Worm (Caenorhabditis elegans): Measurements from ENCODE around the gene dlc-2.
A peak's percentile ranks its signal among the peaks of the same experiment; 100 is the strongest.

dlc-2 gene

DNA sequence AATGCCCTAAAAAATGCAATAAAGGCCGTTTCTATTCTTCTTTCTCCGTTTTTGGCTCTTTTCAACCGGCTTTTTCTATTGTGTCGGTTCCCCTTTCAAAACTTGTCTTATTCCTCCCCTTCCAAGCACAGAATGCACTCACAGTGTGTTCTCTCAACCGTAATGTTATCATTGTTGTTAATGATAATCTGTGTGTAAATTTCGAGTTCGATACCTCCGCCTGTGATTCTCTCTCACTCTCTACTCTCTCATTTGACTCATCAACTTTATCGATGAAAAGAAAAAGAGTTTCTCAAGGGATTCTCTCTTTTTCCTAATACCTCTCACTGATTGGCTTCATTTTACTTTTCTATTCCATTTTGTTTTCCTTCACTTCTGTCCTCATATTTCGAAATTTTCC is 17.3 kb upstream of the dlc-2 start:
- TF ChIP-seq pes-1 (GFP tag; IDR thresholded peaks at IDR 0.05), result no peak
- TF ChIP-seq ama-1 (optimal IDR thresholded peaks at IDR 0.05), result no peak
- TF ChIP-seq tbx-11 (GFP tag; IDR thresholded peaks at IDR 0.05), result no peak
- TF ChIP-seq F13C5.2 (tag; optimal IDR thresholded peaks at IDR 0.05), result no peak
- no peak for TF ChIP-seq hmbx-1 (tag; optimal IDR thresholded peaks at IDR 0.05)
- TF ChIP-seq scrt-1 (GFP tag; IDR thresholded peaks at IDR 0.05), result no peak
- no peak for TF ChIP-seq ceh-36 (tag; optimal IDR thresholded peaks at IDR 0.05)

DNA sequence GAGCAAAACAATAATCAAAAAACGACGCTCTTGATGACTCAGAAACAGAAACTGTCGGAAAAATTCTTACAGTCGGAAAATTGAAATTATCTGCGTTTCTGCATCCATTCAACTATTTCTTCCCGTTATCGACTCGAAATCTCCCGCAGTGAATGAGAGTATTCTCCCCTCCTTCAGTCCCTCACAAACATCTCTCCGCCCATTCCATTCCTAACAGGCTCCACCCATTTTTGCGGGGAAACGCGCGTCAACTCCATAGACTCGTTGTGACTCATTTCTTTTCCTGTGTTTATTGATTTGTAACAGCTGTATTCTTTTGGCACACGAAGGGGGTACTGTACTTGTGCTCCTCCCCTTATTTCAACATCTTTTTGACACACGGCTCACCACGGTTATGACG is 16.5 kb upstream of the dlc-2 start:
- TF ChIP-seq tra-4 (tag; optimal IDR thresholded peaks at IDR 0.05), result no peak
- TF ChIP-seq flt-1 (GFP tag; IDR thresholded peaks at IDR 0.05), result no peak
- no peak for TF ChIP-seq B0310.2 (tag; optimal IDR thresholded peaks at IDR 0.05)
- TF ChIP-seq tbx-11 (GFP tag; IDR thresholded peaks at IDR 0.05), result no peak
- no peak for TF ChIP-seq ama-1 (optimal IDR thresholded peaks at IDR 0.05)
- no peak for TF ChIP-seq hmg-4 (GFP tag; optimal IDR thresholded peaks at IDR 0.05)
- TF ChIP-seq aly-1 (tag; optimal IDR thresholded peaks at IDR 0.05), result no peak
- no peak for TF ChIP-seq pes-1 (GFP tag; IDR thresholded peaks at IDR 0.05)
- TF ChIP-seq ceh-36 (tag; optimal IDR thresholded peaks at IDR 0.05), result no peak
- no peak for TF ChIP-seq scrt-1 (GFP tag; IDR thresholded peaks at IDR 0.05)
- no peak for TF ChIP-seq F13C5.2 (tag; optimal IDR thresholded peaks at IDR 0.05)
- TF ChIP-seq ets-7 (tag; optimal IDR thresholded peaks at IDR 0.05), result no peak
- no peak for TF ChIP-seq sea-1 (GFP tag; conservative IDR thresholded peaks at IDR 0.05)
- no peak for TF ChIP-seq hmbx-1 (tag; optimal IDR thresholded peaks at IDR 0.05)
- TF ChIP-seq tbx-37 (GFP tag; conservative IDR thresholded peaks at IDR 0.05), result no peak

DNA sequence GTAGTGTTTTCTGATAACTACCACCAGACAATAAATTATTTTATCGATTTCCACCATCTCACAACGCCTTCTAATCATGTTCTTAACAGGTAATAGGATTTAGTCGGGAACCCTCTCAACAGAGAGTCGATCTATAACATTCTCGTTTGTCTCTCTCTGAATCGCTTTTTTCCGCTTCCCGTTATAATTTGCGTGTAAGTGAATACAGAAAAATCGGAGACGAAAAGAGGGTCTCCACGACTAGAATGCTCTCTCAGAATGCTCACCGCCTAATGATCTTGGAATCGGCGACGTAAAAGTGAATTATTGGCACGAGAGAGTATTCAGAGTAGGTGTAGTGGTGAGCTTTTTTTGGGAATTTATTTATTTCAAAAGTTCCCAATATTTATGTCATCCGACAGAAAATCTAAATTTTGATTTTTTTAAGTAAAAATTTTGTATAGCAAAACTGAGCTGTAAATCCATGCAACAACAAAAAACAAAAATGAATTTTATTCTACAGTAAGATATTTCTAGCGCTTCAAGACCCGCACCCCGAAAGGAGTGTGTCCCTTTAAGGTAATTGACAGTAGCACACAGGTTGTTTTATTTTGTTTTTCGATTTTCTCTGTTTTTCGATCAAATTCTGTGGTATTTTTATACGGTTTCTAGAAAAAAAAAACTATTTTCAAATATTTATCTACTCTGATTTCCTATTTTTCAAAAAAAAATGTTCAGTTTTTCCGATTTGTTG is 15.5 kb upstream of the dlc-2 start:
- TF ChIP-seq tbx-11 (GFP tag; IDR thresholded peaks at IDR 0.05), result no peak
- no peak for TF ChIP-seq F13C5.2 (tag; optimal IDR thresholded peaks at IDR 0.05)
- no peak for TF ChIP-seq pes-1 (GFP tag; IDR thresholded peaks at IDR 0.05)
- TF ChIP-seq scrt-1 (GFP tag; IDR thresholded peaks at IDR 0.05), result no peak
- no peak for TF ChIP-seq ceh-36 (tag; optimal IDR thresholded peaks at IDR 0.05)
- TF ChIP-seq sea-1 (GFP tag; conservative IDR thresholded peaks at IDR 0.05), result no peak
- TF ChIP-seq ets-7 (tag; optimal IDR thresholded peaks at IDR 0.05), result no peak
- no peak for TF ChIP-seq ceh-13 (GFP tag; optimal IDR thresholded peaks at IDR 0.05)
- TF ChIP-seq tra-4 (tag; optimal IDR thresholded peaks at IDR 0.05), result no peak
- no peak for TF ChIP-seq flt-1 (GFP tag; IDR thresholded peaks at IDR 0.05)
- TF ChIP-seq hmbx-1 (tag; optimal IDR thresholded peaks at IDR 0.05), result no peak
- TF ChIP-seq ama-1 (optimal IDR thresholded peaks at IDR 0.05), result no peak
- TF ChIP-seq hmg-4 (GFP tag; optimal IDR thresholded peaks at IDR 0.05), result no peak
- no peak for TF ChIP-seq hnd-1 (tag; optimal IDR thresholded peaks at IDR 0.05)
- TF ChIP-seq aly-1 (tag; optimal IDR thresholded peaks at IDR 0.05), result no peak
- no peak for TF ChIP-seq tbx-37 (GFP tag; conservative IDR thresholded peaks at IDR 0.05)

DNA sequence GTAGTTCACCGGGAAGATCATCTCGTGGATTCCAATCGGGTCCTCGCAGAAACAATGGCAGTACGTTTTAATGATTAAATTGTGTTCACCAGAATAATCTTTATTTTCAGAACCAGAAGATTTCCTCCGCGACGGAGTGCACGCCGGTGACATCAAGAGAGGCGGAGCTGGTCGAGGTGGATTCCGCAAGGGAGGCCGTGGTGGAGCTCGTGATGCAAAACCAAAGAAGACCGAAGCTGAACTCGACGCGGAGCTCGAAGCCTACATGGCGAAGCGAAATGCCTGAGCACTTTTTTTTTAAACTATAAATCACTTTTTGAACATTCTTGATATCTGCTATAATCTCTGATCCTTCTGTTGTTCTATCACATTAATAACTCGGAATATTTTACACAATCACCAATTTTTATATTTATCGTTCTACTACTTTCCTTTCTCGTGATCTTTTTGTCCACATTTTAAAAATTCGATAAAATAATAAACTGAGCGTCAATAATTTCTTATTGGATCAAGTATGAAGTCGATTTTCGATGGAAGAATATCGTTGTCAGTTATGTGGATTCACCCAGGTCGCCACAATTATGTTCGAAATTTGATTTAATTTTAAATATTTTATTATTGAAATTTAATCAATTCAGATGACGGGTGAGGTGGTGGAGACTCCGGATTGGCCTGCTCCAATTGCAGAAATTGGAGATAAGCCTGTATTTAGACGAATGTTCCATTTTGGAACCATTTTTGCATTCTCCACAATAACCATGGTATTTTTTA is 13.1 kb upstream of the dlc-2 start, which contains the start of gene dhhc-6:
dhhc-6 (plus strand) TSS at position 639 of the 771 bp plus-strand sequence.
- TF ChIP-seq sea-1 (GFP tag; conservative IDR thresholded peaks at IDR 0.05) (no peak), tbx-37 (GFP tag; conservative IDR thresholded peaks at IDR 0.05) (no peak), hmg-4 (GFP tag; optimal IDR thresholded peaks at IDR 0.05) (no peak)

DNA sequence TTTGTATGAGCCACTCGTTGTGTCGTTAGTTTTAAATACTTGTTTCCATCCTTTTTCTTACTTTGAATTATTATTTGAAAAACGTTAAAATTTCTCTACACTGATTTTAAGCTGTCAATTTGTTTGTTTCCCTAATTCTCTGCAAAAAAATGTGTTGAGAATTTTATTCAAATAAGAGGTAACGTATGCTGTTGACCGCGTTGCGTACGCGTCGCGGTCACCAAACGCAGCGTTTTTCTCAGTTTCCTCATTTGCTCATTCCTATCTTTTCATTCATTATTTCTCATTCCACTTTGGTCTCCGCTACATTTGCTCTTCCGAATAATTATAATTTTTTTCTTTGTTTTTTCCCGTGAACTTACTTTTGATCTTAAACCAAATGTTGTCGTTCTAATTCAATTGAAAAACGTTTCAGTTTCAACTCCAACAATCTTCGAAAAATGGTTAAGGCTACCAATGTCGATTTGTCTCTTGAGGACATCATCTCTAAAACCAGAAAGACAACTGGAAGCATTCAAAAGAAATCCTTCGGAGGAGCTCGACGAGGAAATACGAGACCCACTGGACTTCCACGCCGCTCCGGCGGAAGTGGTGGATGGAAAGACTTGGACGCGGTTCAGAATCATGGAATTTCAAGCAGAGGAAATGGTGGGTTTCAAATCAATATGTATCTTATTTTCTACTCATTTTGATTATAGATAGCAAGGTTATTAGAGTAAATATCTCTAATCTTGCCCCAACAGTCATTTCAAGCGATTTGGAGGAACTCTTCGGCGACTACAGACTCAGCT is 11.7 kb upstream of the dlc-2 start, which contains the start of gene aly-3:
aly-3 (plus strand) TSS at position 409 of the 791 bp plus-strand sequence.
- TF ChIP-seq flt-1 (GFP tag; IDR thresholded peaks at IDR 0.05), result no peak
- peak; percentile 19 for TF ChIP-seq F13C5.2 (tag; optimal IDR thresholded peaks at IDR 0.05)
- TF ChIP-seq hnd-1 (tag; optimal IDR thresholded peaks at IDR 0.05), result no peak

DNA sequence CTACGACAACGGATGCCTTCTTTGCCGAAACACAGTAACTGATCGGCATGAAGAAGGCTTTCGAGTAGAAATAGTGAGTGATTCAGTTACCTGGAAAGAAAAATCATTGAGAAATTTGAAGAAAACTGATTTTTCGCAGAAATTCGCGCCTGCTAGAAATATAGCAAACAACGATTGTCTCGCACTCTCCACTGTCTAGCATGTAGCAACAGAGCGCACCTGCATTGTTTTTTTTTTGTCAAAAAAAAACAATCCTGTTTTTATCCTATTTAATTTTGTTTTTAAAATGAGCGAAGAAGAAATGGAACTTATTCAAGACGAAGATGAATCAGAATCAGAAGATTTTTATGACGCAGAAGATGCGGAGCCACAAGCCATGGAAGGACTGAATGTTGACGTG is 9.7 kb upstream of the dlc-2 start, which contains the start of the genes ddb-1 and M18.6:
ddb-1 (minus strand) TSS at position 90 of the 400 bp plus-strand sequence.
M18.6 (plus strand) TSS at position 235 of the 400 bp plus-strand sequence.
- no peak for TF ChIP-seq tra-4 (tag; optimal IDR thresholded peaks at IDR 0.05)
- no peak for TF ChIP-seq hmbx-1 (tag; optimal IDR thresholded peaks at IDR 0.05)
- no peak for TF ChIP-seq sea-1 (GFP tag; conservative IDR thresholded peaks at IDR 0.05)
- TF ChIP-seq pes-1 (GFP tag; IDR thresholded peaks at IDR 0.05), result no peak
- TF ChIP-seq tbx-11 (GFP tag; IDR thresholded peaks at IDR 0.05), result no peak
- no peak for TF ChIP-seq ceh-13 (GFP tag; optimal IDR thresholded peaks at IDR 0.05)
- TF ChIP-seq flt-1 (GFP tag; IDR thresholded peaks at IDR 0.05), result no peak
- no peak for TF ChIP-seq aly-1 (tag; optimal IDR thresholded peaks at IDR 0.05)

DNA sequence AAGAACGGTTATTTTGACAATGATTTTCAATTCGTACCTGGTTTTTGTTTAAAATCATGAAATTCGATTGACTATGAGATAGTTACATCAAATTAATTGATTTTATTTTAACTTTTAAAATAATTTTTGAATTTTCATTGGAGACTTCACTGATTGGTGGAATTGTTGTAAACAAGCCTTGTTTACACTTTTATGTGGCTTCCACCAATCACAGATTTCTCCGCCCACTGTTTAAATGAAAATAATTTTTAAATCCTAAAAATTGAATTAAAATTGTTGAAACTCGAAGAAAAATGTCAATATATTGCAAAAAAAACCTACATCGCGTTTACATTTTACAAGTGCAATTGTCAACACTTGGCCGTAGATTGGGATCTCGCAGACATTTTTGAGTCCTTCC is 9.2 kb upstream of the dlc-2 start:
- TF ChIP-seq ceh-13 (GFP tag; optimal IDR thresholded peaks at IDR 0.05) (no peak), aly-1 (tag; optimal IDR thresholded peaks at IDR 0.05) (no peak), tbx-11 (GFP tag; IDR thresholded peaks at IDR 0.05) (no peak), flt-1 (GFP tag; IDR thresholded peaks at IDR 0.05) (no peak), pes-1 (GFP tag; IDR thresholded peaks at IDR 0.05) (no peak), hnd-1 (tag; optimal IDR thresholded peaks at IDR 0.05) (no peak), B0310.2 (tag; optimal IDR thresholded peaks at IDR 0.05) (no peak), scrt-1 (GFP tag; IDR thresholded peaks at IDR 0.05) (no peak), hmg-4 (GFP tag; optimal IDR thresholded peaks at IDR 0.05) (no peak), ets-7 (tag; optimal IDR thresholded peaks at IDR 0.05) (no peak)

Data from whole organism, early embryonic.